Fruit fly (Drosophila melanogaster) ovary, adult (tissue): ENCODE results near the gene CG6793.
A peak's percentile ranks its signal among the peaks of the same experiment; 100 is the strongest.

ENCODE experiments used
- CG17801 ChIP-seq: fragments of 200-800 bp; optimal IDR thresholded peaks from 2 replicates; lab custom pipeline; 2019; ENCODE audit warnings: missing biosample characterization, mild to moderate bottlenecking, missing genetic modification characterization, moderate library complexity; ENCODE audit not compliant: partially characterized antibody

CG6793 gene

DNA sequence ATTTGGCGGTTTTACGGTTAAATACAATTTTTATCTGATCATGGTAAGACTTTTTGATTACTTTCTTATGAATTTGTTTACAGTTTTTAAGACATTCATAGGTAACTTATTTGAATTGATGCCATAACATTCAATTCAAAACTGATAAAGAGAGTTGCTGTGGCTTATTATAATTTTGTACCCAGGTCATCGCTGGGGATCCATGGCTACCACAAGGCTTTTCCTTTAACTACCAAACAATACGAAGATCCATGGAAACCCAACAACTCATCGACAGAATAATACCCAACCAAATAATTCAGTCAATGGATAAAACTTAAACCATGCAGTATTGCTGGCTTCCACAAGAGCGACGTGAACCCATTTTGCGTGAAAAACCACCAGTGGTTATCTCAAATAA, at the start of gene CG6793:
Gene CG6793, plus strand, starts transcription at position 301 of the 400 bp plus-strand sequence.
- no peak for TF ChIP-seq CG17801 (GFP tag; lab: Kevin White, UChicago)

DNA sequence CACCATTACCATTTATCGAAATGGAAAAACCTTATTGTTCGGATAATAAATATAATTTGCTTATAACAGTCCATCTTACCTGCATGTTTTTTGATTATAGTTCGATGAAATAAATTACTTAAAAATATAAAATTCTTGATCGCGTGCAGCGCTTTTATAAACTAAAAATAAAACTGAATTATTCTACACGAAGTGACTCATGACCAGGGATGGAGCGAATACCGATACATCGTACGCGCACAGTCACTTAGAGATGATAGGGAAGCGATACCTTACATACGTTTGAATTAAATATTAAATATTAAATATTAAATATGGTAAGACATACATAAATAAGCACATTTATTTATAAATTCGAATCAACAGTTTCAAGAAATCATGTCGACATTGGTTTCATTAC, 49.2 kb upstream of the CG6793 start, which contains the start of gene viaf:
Gene viaf, minus strand, starts transcription at position 220 of the 400 bp plus-strand sequence.
- TF ChIP-seq CG17801 (GFP tag; lab: Kevin White, UChicago), result peak; percentile 68

DNA sequence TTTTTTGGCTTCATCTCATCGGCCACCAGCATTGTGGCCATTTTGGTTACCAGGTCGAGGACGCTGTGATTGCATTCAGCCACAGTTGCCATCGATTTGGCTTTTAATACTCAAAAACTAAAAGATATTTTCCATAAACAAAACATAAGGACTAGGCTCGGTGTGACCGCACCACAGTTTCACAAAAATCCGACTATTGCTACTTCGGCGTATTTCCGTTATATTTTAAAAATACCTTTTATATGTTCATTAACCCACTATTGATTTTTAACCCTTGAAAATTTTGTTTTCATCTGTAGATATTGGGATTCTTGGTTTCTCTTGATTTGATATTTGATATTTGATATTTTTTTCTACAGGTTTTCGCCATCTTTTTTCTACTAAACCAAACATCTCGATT, 44.2 kb upstream of the CG6793 start, which contains the start of gene Grip163:
Gene Grip163, minus strand, starts transcription at position 180 of the 400 bp plus-strand sequence.
- TF ChIP-seq CG17801 (GFP tag; lab: Kevin White, UChicago), result no peak

DNA sequence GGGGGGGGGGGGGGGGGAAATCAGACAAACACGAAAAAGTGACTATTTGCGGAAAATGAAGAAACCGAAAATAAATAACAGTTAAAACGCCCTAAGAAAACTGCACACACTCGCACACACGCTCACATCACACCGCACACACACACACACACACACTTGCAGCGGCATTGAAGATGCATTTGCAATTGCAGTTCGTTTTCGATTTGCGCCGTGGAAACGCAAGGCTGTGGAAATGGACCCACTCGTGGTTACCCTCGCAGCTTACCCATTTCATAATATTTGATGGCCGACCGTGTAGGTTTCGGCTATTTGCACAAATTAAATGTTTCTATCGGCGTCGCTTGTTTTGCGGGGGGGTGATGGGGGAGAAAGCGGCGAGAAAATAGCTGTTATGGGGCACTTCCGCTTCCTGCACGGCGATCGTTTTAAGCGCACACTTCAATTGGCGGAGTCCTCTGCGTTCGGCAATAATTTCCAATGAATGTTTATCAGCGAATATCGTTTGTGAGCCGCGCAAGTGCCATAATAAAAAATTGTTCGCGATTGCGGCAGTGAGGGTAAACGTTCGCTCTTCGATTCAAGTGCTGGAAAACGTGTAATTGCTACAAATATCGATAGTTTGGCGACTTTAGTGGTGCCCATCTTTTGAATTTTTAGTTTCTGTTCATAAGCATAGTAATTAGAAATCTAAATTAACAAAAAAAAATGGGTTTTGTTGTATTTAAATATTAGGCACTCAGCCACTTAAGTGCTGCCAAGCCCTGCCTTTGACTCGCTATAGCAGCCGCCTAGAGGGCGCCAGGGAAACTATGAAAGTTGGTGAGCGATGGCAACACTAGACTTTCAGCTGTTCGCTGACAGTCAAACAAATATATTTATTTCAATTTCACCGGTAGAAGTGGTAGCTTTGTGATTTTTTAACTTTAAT, 39.6 kb upstream of the CG6793 start, which contains the start of the genes Pop2 and CG6928:
Gene Pop2, minus strand, starts transcription at position 595 of the 928 bp plus-strand sequence.
Gene CG6928, plus strand, starts transcription at position 835 of the 928 bp plus-strand sequence.
- peak; percentile 44 for TF ChIP-seq CG17801 (GFP tag; lab: Kevin White, UChicago)

- TF ChIP-seq CG17801 (GFP tag; lab: Kevin White, UChicago), result no peak
Measured at dm6 chr3L:12003457-12003856, 38.7 kb upstream of the CG6793 start.

DNA sequence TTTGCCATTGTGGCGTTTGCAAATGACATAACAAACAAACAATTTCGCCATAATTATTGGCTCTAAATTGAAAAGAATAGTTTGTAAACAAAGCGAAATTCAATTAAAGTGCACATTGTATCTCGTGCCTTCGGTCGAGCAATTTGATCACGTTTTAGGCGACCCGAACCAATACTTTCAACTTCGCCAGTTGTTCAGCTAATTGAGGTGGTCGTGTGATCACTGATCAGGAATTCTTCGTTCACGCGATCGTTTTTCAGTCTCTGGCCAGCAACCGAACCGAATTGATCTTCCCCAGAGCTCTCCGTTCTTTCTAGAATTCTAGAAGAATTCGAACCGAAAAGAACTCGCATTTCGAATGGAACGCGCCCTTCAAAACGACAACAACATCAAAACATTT, 38.1 kb upstream of the CG6793 start:
- no peak for TF ChIP-seq CG17801 (GFP tag; lab: Kevin White, UChicago)

dm6 chr3L:12007945-12008344, 34.2 kb upstream of the CG6793 start:
- no peak for TF ChIP-seq CG17801 (GFP tag; lab: Kevin White, UChicago)

DNA sequence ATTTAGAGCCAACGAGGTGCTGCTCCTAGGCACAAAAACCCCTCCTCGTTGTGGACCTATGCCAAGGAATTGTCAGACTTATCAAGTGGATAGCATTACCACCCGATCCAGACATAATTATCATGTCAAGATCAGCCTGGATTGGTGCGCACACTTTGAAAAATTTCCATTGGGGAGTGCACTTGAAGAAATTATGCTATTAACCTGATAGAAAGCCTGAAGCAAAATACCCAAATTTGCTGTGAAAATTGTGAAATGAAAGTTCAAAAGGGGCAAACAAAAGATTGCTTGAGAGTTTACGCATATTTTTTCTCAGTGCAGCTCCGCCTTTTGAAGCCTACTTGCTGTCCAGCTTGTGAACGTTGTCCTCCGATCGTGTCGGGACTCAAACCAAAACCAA, 28.5 kb upstream of the CG6793 start:
- no peak for TF ChIP-seq CG17801 (GFP tag; lab: Kevin White, UChicago)

DNA sequence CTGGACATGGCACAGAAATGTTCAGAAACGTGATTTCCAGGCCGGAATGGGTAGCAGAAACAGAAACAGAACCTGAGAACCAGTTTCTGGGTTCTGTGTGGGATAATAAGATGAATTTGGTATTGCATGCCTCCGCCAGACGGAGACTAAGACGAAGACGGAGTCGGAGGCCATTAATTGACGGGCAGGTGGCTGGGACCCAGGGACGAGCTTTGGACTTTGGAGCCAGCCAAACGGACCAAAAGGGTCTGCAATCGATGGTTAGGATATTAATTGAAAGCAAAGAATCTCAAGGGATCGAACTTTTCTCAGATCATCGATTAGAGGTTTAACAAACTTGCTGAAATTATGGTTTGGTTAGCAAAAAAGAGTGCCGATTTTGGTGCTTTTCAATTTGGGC, 27.9 kb upstream of the CG6793 start:
- TF ChIP-seq CG17801 (GFP tag; lab: Kevin White, UChicago), result no peak

- TF ChIP-seq CG17801 (GFP tag; lab: Kevin White, UChicago), result no peak
Measured at dm6 chr3L:12016186-12016585, 26.0 kb upstream of the CG6793 start.

dm6 chr3L:12021903-12022302, 20.3 kb upstream of the CG6793 start:
- TF ChIP-seq CG17801 (GFP tag; lab: Kevin White, UChicago), result no peak

dm6 chr3L:12023137-12023792, 18.9 kb upstream of the CG6793 start:
- no peak for TF ChIP-seq CG17801 (GFP tag; lab: Kevin White, UChicago)

DNA sequence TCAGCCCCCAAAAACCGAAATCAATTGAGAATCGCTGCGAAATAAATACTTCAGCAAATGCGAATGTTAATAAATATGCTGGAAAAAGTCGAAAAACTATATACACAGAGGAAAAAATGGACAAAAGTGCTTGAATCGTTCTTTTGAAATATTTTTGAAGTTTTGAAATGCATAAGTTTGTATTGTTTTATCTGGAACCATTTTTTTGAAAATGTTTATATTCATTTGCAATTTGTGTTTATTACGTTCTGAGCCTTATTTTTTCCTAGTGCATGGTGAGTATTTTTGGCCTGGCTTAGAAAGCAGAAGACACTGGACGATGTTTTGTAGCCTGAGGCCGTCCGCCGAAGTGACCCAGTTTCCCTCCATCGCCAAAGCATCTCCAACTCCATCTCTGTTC, 17.2 kb upstream of the CG6793 start:
- TF ChIP-seq CG17801 (GFP tag; lab: Kevin White, UChicago), result no peak

- no peak for TF ChIP-seq CG17801 (GFP tag; lab: Kevin White, UChicago)
Measured at dm6 chr3L:12027929-12028328, 14.3 kb upstream of the CG6793 start.

DNA sequence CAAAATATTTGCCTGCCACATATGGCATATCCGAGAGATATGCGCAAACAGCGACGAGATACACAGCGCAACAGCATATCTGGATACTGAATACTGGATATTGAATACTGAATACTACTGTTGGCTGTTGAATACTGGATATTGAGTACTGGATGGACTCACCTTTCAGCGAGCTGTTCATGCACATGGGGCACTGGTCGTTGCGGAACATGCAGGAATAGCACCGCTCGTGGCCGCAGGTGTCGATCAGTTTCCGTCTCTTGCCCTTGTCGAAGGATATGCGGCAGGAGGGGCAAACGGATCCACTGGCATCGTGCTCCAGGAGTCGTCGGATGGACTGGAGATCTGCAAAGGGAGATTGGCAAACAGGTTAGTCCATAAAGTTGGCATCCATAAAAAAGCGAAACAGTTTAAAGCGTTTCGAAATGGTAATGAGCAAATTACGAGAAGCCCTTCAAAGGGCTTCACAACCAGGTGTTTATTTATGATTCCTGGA, 13.6 kb upstream of the CG6793 start:
- TF ChIP-seq CG17801 (GFP tag; lab: Kevin White, UChicago), result no peak
